Worm (Caenorhabditis elegans) whole organism, mixed stage, embryonic: ENCODE data around the gene str-114.

Source experiments
- blmp-1 ChIP-seq: fragments of 150-350 bp; optimal IDR thresholded peaks from 2 replicates; lab custom pipeline; 2014; ENCODE audit warnings: missing biosample characterization, missing genetic modification characterization
- ces-1 ChIP-seq: fragments of 150-350 bp; optimal IDR thresholded peaks from 2 replicates; lab custom pipeline; 2014; ENCODE audit warnings: missing biosample characterization, missing genetic modification reagents, missing genetic modification characterization
- elt-1 ChIP-seq: sonication (generic microtip); optimal IDR thresholded peaks from 2 replicates; lab custom pipeline; 2017; ENCODE audit warnings: missing genetic modification characterization, mild to moderate bottlenecking, missing compliant biosample characterization, antibody characterized with exemption, moderate library complexity, borderline replicate concordance; ENCODE audit not compliant: insufficient read depth
- ham-2 ChIP-seq: fragments of 200-800 bp; sonication (Bioruptor generic); optimal IDR thresholded peaks from 2 replicates; lab custom pipeline; 2018; ENCODE audit warnings: mild to moderate bottlenecking, missing genetic modification characterization, missing compliant biosample characterization
- nhr-76 ChIP-seq: sonication (generic microtip); optimal IDR thresholded peaks from 2 replicates; lab custom pipeline; 2017; ENCODE audit warnings: missing biosample characterization, missing genetic modification characterization
- unc-39 ChIP-seq: fragments of 150-350 bp; optimal IDR thresholded peaks from 2 replicates; lab custom pipeline; 2014; ENCODE audit warnings: missing biosample characterization, missing genetic modification characterization
- unc-62 ChIP-seq: fragments of 150-350 bp; optimal IDR thresholded peaks from 2 replicates; lab custom pipeline; 2014; ENCODE audit warnings: missing biosample characterization, missing genetic modification reagents, missing genetic modification characterization

ce11 chrV:3605325-3605724 lies 44.2 kb upstream of the str-114 start, which contains the start of gene T22F3.8:
- TF ChIP-seq ces-1 = no peak
- no peak for TF ChIP-seq unc-39 (tag; lab: Kevin White, UChicago)
- no peak for TF ChIP-seq nhr-76
- no peak for TF ChIP-seq blmp-1 (tag; lab: Kevin White, UChicago)
- no peak for TF ChIP-seq unc-62 (GFP tag; lab: Kevin White, UChicago)
- no peak for TF ChIP-seq elt-1 (tag; lab: Kevin White, UChicago)
- TF ChIP-seq ham-2 (GFP tag; lab: Kevin White, UChicago) = no peak
